Worm (Caenorhabditis elegans): Measurements from ENCODE around the gene C16C8.9.
A peak's percentile ranks its signal among the peaks of the same experiment; 100 is the strongest.

Gene C16C8.9

DNA sequence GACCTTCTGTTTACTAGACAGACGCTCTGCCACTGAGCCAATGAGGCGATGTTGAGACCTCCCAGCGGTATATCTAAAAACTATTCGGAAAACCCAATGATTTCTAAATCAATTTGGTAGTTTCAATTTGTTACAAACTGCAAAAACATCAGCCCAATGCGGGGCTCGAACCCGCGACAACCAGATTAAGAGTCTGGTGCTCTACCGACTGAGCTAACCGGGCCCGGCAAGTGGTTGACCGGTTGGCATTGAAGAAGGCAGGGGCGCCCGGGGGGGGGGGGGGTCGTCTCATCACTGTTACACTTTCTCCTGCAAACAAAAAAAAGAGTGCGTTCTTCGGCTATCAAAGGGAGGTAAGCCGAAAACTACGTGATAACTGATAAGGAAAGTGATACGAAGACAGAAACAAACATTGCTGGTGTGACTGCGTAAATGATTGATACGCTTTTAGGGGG, 23.7 kb downstream of the C16C8.9 start (continued):
- no peak for TF ChIP-seq unc-30 (tag; optimal IDR thresholded peaks at IDR 0.05)
- TF ChIP-seq lin-39 (tag; optimal IDR thresholded peaks at IDR 0.05) = no peak
- no peak for TF ChIP-seq Y116A8C.19 (tag; optimal IDR thresholded peaks at IDR 0.05; ENCODE audit: borderline replicate concordance)
- TF ChIP-seq alr-1 (tag; optimal IDR thresholded peaks at IDR 0.05; ENCODE audit: borderline replicate concordance) = no peak
- TF ChIP-seq hlh-4 (tag; optimal IDR thresholded peaks at IDR 0.05) = no peak
- peak; percentile 66 for TF ChIP-seq blmp-1 (tag; optimal IDR thresholded peaks at IDR 0.05)
- TF ChIP-seq pax-3 (tag; optimal IDR thresholded peaks at IDR 0.05) = no peak
- no peak for TF ChIP-seq aly-2 (tag; optimal IDR thresholded peaks at IDR 0.05)
- TF ChIP-seq egl-27 (tag; optimal IDR thresholded peaks at IDR 0.05) = no peak
- peak; percentile 10 for TF ChIP-seq sup-37 (GFP tag; optimal IDR thresholded peaks at IDR 0.05)
- TF ChIP-seq mep-1 (tag; optimal IDR thresholded peaks at IDR 0.05) = peak; percentile 16
- no peak for TF ChIP-seq ceh-8 (GFP tag; optimal IDR thresholded peaks at IDR 0.05)
- TF ChIP-seq F16B12.6 (tag; optimal IDR thresholded peaks at IDR 0.05) = no peak
- TF ChIP-seq nhr-20 (tag; optimal IDR thresholded peaks at IDR 0.05) = peak; percentile 39
- no peak for TF ChIP-seq ces-1 (GFP tag; optimal IDR thresholded peaks at IDR 0.05)
- peak; percentile 22 for TF ChIP-seq tbx-2 (tag; optimal IDR thresholded peaks at IDR 0.05)
- TF ChIP-seq unc-62 (GFP tag; optimal IDR thresholded peaks at IDR 0.05) = no peak
- no peak for TF ChIP-seq nhr-28 (tag; optimal IDR thresholded peaks at IDR 0.05)
- TF ChIP-seq dsc-1 (tag; optimal IDR thresholded peaks at IDR 0.05) = no peak
- no peak for TF ChIP-seq mab-9 (GFP tag; IDR thresholded peaks at IDR 0.05)
- TF ChIP-seq pag-3 (tag; optimal IDR thresholded peaks at IDR 0.05; ENCODE audit: borderline replicate concordance, insufficient read depth) = no peak
- TF ChIP-seq ceh-63 (GFP tag; optimal IDR thresholded peaks at IDR 0.05) = no peak
- TF ChIP-seq sptf-1 (tag; optimal IDR thresholded peaks at IDR 0.05) = no peak
- no peak for TF ChIP-seq ztf-11 (tag; optimal IDR thresholded peaks at IDR 0.05)
- peak; percentile 62 for TF ChIP-seq tlp-1 (tag; optimal IDR thresholded peaks at IDR 0.05)
- TF ChIP-seq lir-3 (tag; optimal IDR thresholded peaks at IDR 0.05; ENCODE audit: poor library complexity) = no peak
- TF ChIP-seq lin-15B (tag; optimal IDR thresholded peaks at IDR 0.05) = no peak
- no peak for TF ChIP-seq fkh-4 (tag; optimal IDR thresholded peaks at IDR 0.05; ENCODE audit: borderline replicate concordance)
- peak in 1 of 2 experiments; percentile 54 for TF ChIP-seq lin-35 (GFP tag; optimal IDR thresholded peaks at IDR 0.05)
- TF ChIP-seq C34B4.2 (tag; optimal IDR thresholded peaks at IDR 0.05) = no peak
- no peak for TF ChIP-seq nhr-237 (tag; optimal IDR thresholded peaks at IDR 0.05)
- no peak for TF ChIP-seq unc-86 (tag; optimal IDR thresholded peaks at IDR 0.05)
- TF ChIP-seq ceh-90 (tag; optimal IDR thresholded peaks at IDR 0.05) = no peak
- no peak for TF ChIP-seq nhr-77 (tag; optimal IDR thresholded peaks at IDR 0.05)
- no peak for TF ChIP-seq isw-1 (GFP tag; IDR thresholded peaks at IDR 0.05)
- TF ChIP-seq unc-130 (tag; optimal IDR thresholded peaks at IDR 0.05) = no peak
- peak; percentile 43 for TF ChIP-seq pqm-1 (tag; optimal IDR thresholded peaks at IDR 0.05)
- no peak for TF ChIP-seq unc-98 (GFP tag; IDR thresholded peaks at IDR 0.05)
- TF ChIP-seq xbp-1 (tag; optimal IDR thresholded peaks at IDR 0.05) = peak; percentile 4
- TF ChIP-seq efl-3 (GFP tag; optimal IDR thresholded peaks at IDR 0.05) = no peak
- TF ChIP-seq nhr-76 (tag; optimal IDR thresholded peaks at IDR 0.05) = no peak
- no peak for TF ChIP-seq hpl-2 (GFP tag; optimal IDR thresholded peaks at IDR 0.05)
- TF ChIP-seq nhr-12 (tag; optimal IDR thresholded peaks at IDR 0.05) = no peak
- no peak for TF ChIP-seq vab-15 (tag; optimal IDR thresholded peaks at IDR 0.05)
- TF ChIP-seq hlh-17 (GFP tag; optimal IDR thresholded peaks at IDR 0.05; ENCODE audit: borderline replicate concordance) = no peak
- no peak for TF ChIP-seq fkh-10 (GFP tag; optimal IDR thresholded peaks at IDR 0.05)
- TF ChIP-seq snpc-4 (tag; optimal IDR thresholded peaks at IDR 0.05) = no peak
- TF ChIP-seq swsn-7 (tag; optimal IDR thresholded peaks at IDR 0.05) = no peak
- TF ChIP-seq snu-23 (GFP tag; optimal IDR thresholded peaks at IDR 0.05) = peak; percentile 38
- no peak for TF ChIP-seq lin-13 (GFP tag; optimal IDR thresholded peaks at IDR 0.05)
- TF ChIP-seq lin-14 (GFP tag; optimal IDR thresholded peaks at IDR 0.05) = peak; percentile 60
- TF ChIP-seq jun-1 (tag; optimal IDR thresholded peaks at IDR 0.05) = peak; percentile 6
- no peak for TF ChIP-seq ceh-88 (GFP tag; IDR thresholded peaks at IDR 0.05)
